Worm (Caenorhabditis elegans) whole organism, young adult: ENCODE measurements around the gene fbxa-148.

ENCODE experiments used
- B0019.2 ChIP-seq: fragments of 200-800 bp; sonication (Bioruptor generic); conservative IDR thresholded peaks from 2 replicates; pipeline ENCODE4 v1.3.6; 2022; ENCODE audit warnings: missing genetic modification reagents, missing genetic modification characterization, missing compliant biosample characterization
- B0035.1 ChIP-seq: sonication (generic microtip); optimal IDR thresholded peaks from 2 replicates; lab custom pipeline; 2016; ENCODE audit warnings: missing genetic modification characterization, mild to moderate bottlenecking, missing compliant biosample characterization, missing genotype, missing genetic modification reagents
- B0261.1 ChIP-seq: sonication (generic microtip); optimal IDR thresholded peaks from 2 replicates; lab custom pipeline; 2016; ENCODE audit warnings: mild to moderate bottlenecking, missing genetic modification characterization, moderate library complexity, missing compliant biosample characterization
- D2030.7 ChIP-seq: fragments of 200-800 bp; sonication (Bioruptor generic); IDR thresholded peaks from 2 replicates; pipeline ENCODE4 v1.3.6; 2022; ENCODE audit warnings: missing genetic modification reagents, missing genetic modification characterization, missing compliant biosample characterization
- F39B2.1 ChIP-seq: fragments of 200-800 bp; sonication (Bioruptor generic); IDR thresholded peaks from 2 replicates; pipeline ENCODE4 v1.3.6; 2022; ENCODE audit warnings: missing genetic modification reagents, missing genetic modification characterization, missing compliant biosample characterization
- F57A8.1 ChIP-seq: fragments of 200-800 bp; sonication (Bioruptor generic); optimal IDR thresholded peaks from 2 replicates; lab custom pipeline; 2018; ENCODE audit warnings: mild to moderate bottlenecking, missing genetic modification characterization, moderate library complexity, missing compliant biosample characterization
- K11D2.4 ChIP-seq: fragments of 200-800 bp; sonication (Bioruptor generic); IDR thresholded peaks from 2 replicates; pipeline ENCODE4 v1.3.6; 2022; ENCODE audit warnings: missing genetic modification reagents, missing genetic modification characterization, missing compliant biosample characterization
- T26A5.8 ChIP-seq: sonication (generic microtip); optimal IDR thresholded peaks from 2 replicates; lab custom pipeline; 2016; ENCODE audit warnings: missing genetic modification characterization, missing compliant biosample characterization
- Y67H2A.10 ChIP-seq: fragments of 200-800 bp; sonication (Bioruptor generic); conservative IDR thresholded peaks from 2 replicates; pipeline ENCODE4 v1.3.6; 2022; ENCODE audit warnings: missing genetic modification reagents, missing genetic modification characterization, missing compliant biosample characterization
- Y79H2A.3 ChIP-seq: fragments of 200-800 bp; sonication (Bioruptor generic); conservative IDR thresholded peaks from 2 replicates; pipeline ENCODE4 v1.3.6; 2022; ENCODE audit warnings: missing genetic modification reagents, missing genetic modification characterization, missing compliant biosample characterization
- Y95B8A.8 ChIP-seq: fragments of 200-800 bp; sonication (Bioruptor generic); IDR thresholded peaks from 2 replicates; pipeline ENCODE4 v1.3.6; 2022; ENCODE audit warnings: missing genetic modification reagents, missing genetic modification characterization, missing compliant biosample characterization
- ZK185.1 ChIP-seq: sonication (generic microtip); optimal IDR thresholded peaks from 2 replicates; lab custom pipeline; 2016; ENCODE audit warnings: mild to moderate bottlenecking, missing genetic modification characterization, missing compliant biosample characterization; ENCODE audit not compliant: poor library complexity, severe bottlenecking
- aptf-2 ChIP-seq: fragments of 200-800 bp; sonication (Bioruptor generic); conservative IDR thresholded peaks from 2 replicates; pipeline ENCODE4 v1.3.6; 2022; ENCODE audit warnings: missing genetic modification reagents, missing genetic modification characterization, missing compliant biosample characterization
- athp-1 ChIP-seq: sonication (generic microtip); optimal IDR thresholded peaks from 2 replicates; lab custom pipeline; 2017; ENCODE audit warnings: mild to moderate bottlenecking, missing genetic modification characterization, missing compliant biosample characterization
- bed-2 ChIP-seq: fragments of 200-800 bp; sonication (Bioruptor generic); IDR thresholded peaks from 2 replicates; pipeline ENCODE4 v1.3.6; 2022; ENCODE audit warnings: missing genetic modification reagents, missing genetic modification characterization, missing compliant biosample characterization
- cebp-1 ChIP-seq, 2 experiments: fragments of 200-800 bp in 1 of 2; sonication (Bioruptor generic) in 1 of 2; sonication (generic microtip) in 1 of 2; IDR thresholded peaks in 1 of 2; optimal IDR thresholded peaks in 1 of 2; 2 replicates each; pipeline versions ENCODE4 v1.3.6 to Lab custom; 2017 to 2022; ENCODE audit warnings: missing compliant biosample characterization in 2 of 2, missing genetic modification characterization in 2 of 2, mild to moderate bottlenecking in 1 of 2, missing genetic modification reagents in 1 of 2, moderate library complexity in 1 of 2
- cebp-2 ChIP-seq: fragments of 200-800 bp; sonication (Bioruptor generic); IDR thresholded peaks from 2 replicates; pipeline ENCODE4 v1.3.6; 2022; ENCODE audit warnings: missing genetic modification characterization, missing compliant biosample characterization
- ceh-27 ChIP-seq: fragments of 200-800 bp; sonication (Bioruptor generic); optimal IDR thresholded peaks from 2 replicates; lab custom pipeline; 2018; ENCODE audit warnings: mild to moderate bottlenecking, missing genetic modification characterization, moderate library complexity, missing compliant biosample characterization
- die-1 ChIP-seq: sonication (generic microtip); optimal IDR thresholded peaks from 2 replicates; lab custom pipeline; 2016; ENCODE audit warnings: missing genotype, mild to moderate bottlenecking, missing genetic modification characterization, missing compliant biosample characterization
- dox-1 ChIP-seq: fragments of 200-800 bp; sonication (Bioruptor generic); IDR thresholded peaks from 2 replicates; pipeline ENCODE4 v1.3.6; 2022; ENCODE audit warnings: missing genetic modification reagents, missing genetic modification characterization, missing compliant biosample characterization
- dpl-1 ChIP-seq: fragments of 150-350 bp; optimal IDR thresholded peaks from 2 replicates; lab custom pipeline; 2014; ENCODE audit warnings: missing biosample characterization, missing genetic modification reagents, missing genetic modification characterization
- efl-1 ChIP-seq: fragments of 150-350 bp; optimal IDR thresholded peaks from 2 replicates; lab custom pipeline; 2014; ENCODE audit warnings: missing biosample characterization, missing genetic modification reagents, missing genetic modification characterization
- egl-18 ChIP-seq: fragments of 200-800 bp; sonication (Bioruptor generic); IDR thresholded peaks from 2 replicates; pipeline ENCODE4 v1.3.6; 2022; ENCODE audit warnings: missing genetic modification reagents, missing genetic modification characterization, missing compliant biosample characterization
- egl-44 ChIP-seq: fragments of 200-800 bp; sonication (Bioruptor generic); IDR thresholded peaks from 2 replicates; pipeline ENCODE4 v1.3.6; 2022; ENCODE audit warnings: missing genetic modification reagents, missing genetic modification characterization, missing compliant biosample characterization
- ekl-4 ChIP-seq: fragments of 200-800 bp; sonication (Bioruptor generic); IDR thresholded peaks from 2 replicates; pipeline ENCODE4 v1.3.6; 2022; ENCODE audit warnings: missing genetic modification reagents, missing genetic modification characterization, missing compliant biosample characterization
- hlh-12 ChIP-seq: sonication (generic microtip); optimal IDR thresholded peaks from 2 replicates; lab custom pipeline; 2016; ENCODE audit warnings: missing genetic modification characterization, missing compliant biosample characterization
- hsf-1 ChIP-seq: fragments of 200-800 bp; sonication (Bioruptor generic); IDR thresholded peaks from 2 replicates; pipeline ENCODE4 v1.3.6; 2022; ENCODE audit warnings: missing genetic modification reagents, missing genetic modification characterization, missing compliant biosample characterization
- lag-1 ChIP-seq: fragments of 200-800 bp; sonication (Bioruptor generic); IDR thresholded peaks from 2 replicates; pipeline ENCODE4 v1.3.6; 2022; ENCODE audit warnings: missing genetic modification reagents, missing genetic modification characterization, missing compliant biosample characterization
- lin-54 ChIP-seq: fragments of 200-800 bp; sonication (Bioruptor generic); optimal IDR thresholded peaks from 2 replicates; lab custom pipeline; 2018; ENCODE audit warnings: mild to moderate bottlenecking, missing genetic modification characterization, missing compliant biosample characterization
- lsl-1 ChIP-seq: fragments of 200-800 bp; sonication (Bioruptor generic); optimal IDR thresholded peaks from 2 replicates; lab custom pipeline; 2018; ENCODE audit warnings: mild to moderate bottlenecking, missing genetic modification characterization, moderate library complexity, missing compliant biosample characterization
- madf-6 ChIP-seq: fragments of 200-800 bp; sonication (Bioruptor generic); IDR thresholded peaks from 2 replicates; pipeline ENCODE4 v1.3.6; 2022; ENCODE audit warnings: missing genetic modification reagents, missing genetic modification characterization, missing compliant biosample characterization
- madf-8 ChIP-seq: fragments of 200-800 bp; sonication (Bioruptor generic); conservative IDR thresholded peaks from 2 replicates; pipeline ENCODE4 v1.3.6; 2022; ENCODE audit warnings: missing genetic modification reagents, missing genetic modification characterization, missing compliant biosample characterization
- mcd-1 ChIP-seq: fragments of 200-800 bp; sonication (Bioruptor generic); IDR thresholded peaks from 2 replicates; pipeline ENCODE4 v1.3.6; 2022; ENCODE audit warnings: missing genetic modification reagents, missing genetic modification characterization, missing compliant biosample characterization
- nfyb-1 ChIP-seq: fragments of 200-800 bp; sonication (Bioruptor generic); IDR thresholded peaks from 2 replicates; pipeline ENCODE4 v1.3.6; 2022; ENCODE audit warnings: missing genetic modification reagents, missing genetic modification characterization, missing compliant biosample characterization
- nhr-120 ChIP-seq: fragments of 200-800 bp; sonication (Bioruptor generic); IDR thresholded peaks from 2 replicates; pipeline ENCODE4 v1.3.6; 2022; ENCODE audit warnings: missing genetic modification characterization, missing compliant biosample characterization
- nhr-179 ChIP-seq: sonication (generic microtip); optimal IDR thresholded peaks from 2 replicates; lab custom pipeline; 2016; ENCODE audit warnings: mild to moderate bottlenecking, missing genetic modification characterization, missing compliant biosample characterization
- repo-1 ChIP-seq: sonication (generic microtip); optimal IDR thresholded peaks from 2 replicates; lab custom pipeline; 2017; ENCODE audit warnings: mild to moderate bottlenecking, missing genetic modification characterization, missing compliant biosample characterization
- sdz-38 ChIP-seq: sonication (generic microtip); optimal IDR thresholded peaks from 2 replicates; lab custom pipeline; 2016; ENCODE audit warnings: missing genotype, missing genetic modification characterization, missing compliant biosample characterization
- sptf-2 ChIP-seq: fragments of 200-800 bp; sonication (Bioruptor generic); optimal IDR thresholded peaks from 2 replicates; lab custom pipeline; 2018; ENCODE audit warnings: mild to moderate bottlenecking, missing genetic modification characterization, missing compliant biosample characterization
- tbp1 ChIP-seq: fragments of 200-800 bp; sonication (Bioruptor generic); optimal IDR thresholded peaks from 2 replicates; lab custom pipeline; 2018; ENCODE audit warnings: mild to moderate bottlenecking, missing genetic modification characterization, missing compliant biosample characterization
- tlf-1 ChIP-seq: fragments of 200-800 bp; sonication (Bioruptor generic); optimal IDR thresholded peaks from 2 replicates; lab custom pipeline; 2018; ENCODE audit warnings: mild to moderate bottlenecking, missing genetic modification characterization, missing compliant biosample characterization
- zim-3 ChIP-seq: sonication (generic microtip); optimal IDR thresholded peaks from 2 replicates; lab custom pipeline; 2017; ENCODE audit warnings: mild to moderate bottlenecking, missing genetic modification characterization, moderate library complexity, missing compliant biosample characterization
- ztf-26 ChIP-seq: sonication (generic microtip); optimal IDR thresholded peaks from 2 replicates; lab custom pipeline; 2017; ENCODE audit warnings: missing genetic modification characterization, missing compliant biosample characterization
- ztf-28 ChIP-seq: fragments of 200-800 bp; sonication (Bioruptor generic); IDR thresholded peaks from 2 replicates; pipeline ENCODE4 v1.3.6; 2022; ENCODE audit warnings: missing genetic modification reagents, missing genetic modification characterization, missing compliant biosample characterization
- ztf-3 ChIP-seq: fragments of 200-800 bp; sonication (Bioruptor generic); optimal IDR thresholded peaks from 2 replicates; lab custom pipeline; 2018; ENCODE audit warnings: mild to moderate bottlenecking, missing genetic modification characterization, missing compliant biosample characterization

fbxa-148 gene

DNA sequence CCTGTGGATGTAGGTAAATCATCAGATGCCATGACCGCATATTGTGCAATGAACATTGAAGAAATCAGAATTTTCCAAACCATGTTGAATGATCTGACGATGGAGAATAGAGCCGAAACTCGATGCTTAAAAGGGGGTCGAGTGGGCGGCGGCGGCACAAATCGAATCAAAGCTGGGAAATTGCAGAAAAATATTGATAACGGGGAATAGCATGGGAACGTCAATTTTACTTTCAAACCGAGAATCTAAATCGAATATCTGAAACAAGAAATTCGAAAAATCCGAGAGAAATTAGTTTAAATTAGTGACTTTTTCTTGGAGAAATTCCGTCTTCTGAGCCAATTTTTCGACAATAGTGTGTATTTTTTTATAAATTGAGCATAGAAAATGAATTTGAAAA is 22.8 kb upstream of the fbxa-148 start, which contains the start of gene F09C6.10:
TSS of gene F09C6.10 (minus strand) at position 101 of the 400 bp plus-strand sequence.
- TF ChIP-seq egl-44 (GFP tag; lab: Robert Waterston, UW) (no peak), dox-1 (GFP tag; lab: Robert Waterston, UW) (no peak), ZK185.1 (tag; lab: Kevin White, UChicago) (no peak), nfyb-1 (GFP tag; lab: Robert Waterston, UW) (no peak), T26A5.8 (tag; lab: Kevin White, UChicago) (no peak), sptf-2 (no peak), sdz-38 (tag; lab: Kevin White, UChicago) (no peak), hlh-12 (no peak)

DNA sequence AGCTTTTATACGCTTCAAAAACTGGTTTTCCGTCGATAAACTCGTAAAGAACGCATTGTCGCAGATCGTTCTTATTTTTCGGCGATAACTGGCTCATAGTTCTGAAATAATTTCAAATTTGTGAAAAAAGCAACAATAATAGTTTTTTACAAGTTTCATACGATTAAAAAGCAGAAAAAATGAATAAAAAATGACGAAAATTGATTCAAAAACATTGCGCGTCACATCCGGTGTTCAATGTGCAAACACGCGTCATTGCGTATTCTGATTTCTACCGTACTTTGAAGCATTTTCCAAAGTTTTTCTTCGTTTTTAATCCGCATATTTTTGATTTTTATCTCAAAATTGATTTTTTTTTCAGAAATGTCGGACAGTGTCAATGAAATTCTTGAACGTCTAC is 20.5 kb upstream of the fbxa-148 start, which contains the start of the genes fbxa-206 and Y102A5C.2:
TSS of gene fbxa-206 (minus strand) at position 101 of the 400 bp plus-strand sequence.
TSS of gene Y102A5C.2 (plus strand) at position 354 of the 400 bp plus-strand sequence.
- TF ChIP-seq lsl-1 (GFP tag; lab: Kevin White, UChicago) (peak; percentile 73), D2030.7 (no peak), ztf-3 (GFP tag; lab: Kevin White, UChicago) (no peak), B0261.1 (tag; lab: Kevin White, UChicago) (no peak)

DNA sequence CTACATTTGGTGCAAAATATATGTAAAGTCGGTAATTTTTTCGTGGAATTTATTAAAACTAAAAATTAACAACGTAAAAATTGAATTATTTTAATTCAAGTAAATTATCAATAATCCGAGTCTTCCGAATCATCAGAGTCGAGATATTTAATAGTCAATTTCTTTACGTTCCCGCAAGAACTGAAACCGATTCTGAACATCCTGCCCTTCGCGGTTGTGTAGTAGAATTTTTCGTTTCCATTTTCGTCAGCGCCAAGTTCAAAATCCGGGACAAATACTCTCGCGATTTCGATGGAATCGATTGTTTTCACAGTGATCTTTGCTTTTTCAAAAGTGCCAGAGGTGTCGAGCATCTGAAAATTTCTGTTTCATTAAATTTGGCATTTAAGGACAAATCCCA is 19.2 kb upstream of the fbxa-148 start:
- TF ChIP-seq nfyb-1 (GFP tag; lab: Robert Waterston, UW) (no peak), aptf-2 (GFP tag; lab: Robert Waterston, UW) (no peak), lsl-1 (GFP tag; lab: Kevin White, UChicago) (no peak), ztf-3 (GFP tag; lab: Kevin White, UChicago) (no peak), madf-8 (GFP tag; lab: Robert Waterston, UW) (no peak), ztf-26 (no peak), F57A8.1 (no peak), repo-1 (no peak), cebp-2 (no peak), madf-6 (GFP tag; lab: Robert Waterston, UW) (peak; percentile 45), Y95B8A.8 (GFP tag; lab: Robert Waterston, UW) (peak; percentile 64; the same call in 1 of the 2 replicates), B0019.2 (GFP tag; lab: Robert Waterston, UW) (no peak), lag-1 (GFP tag; lab: Robert Waterston, UW) (no peak), ceh-27 (GFP tag; lab: Kevin White, UChicago) (no peak), tbp1 (GFP tag; lab: Kevin White, UChicago) (peak; percentile 27), dpl-1 (GFP tag; lab: Kevin White, UChicago) (no peak), bed-2 (GFP tag; lab: Robert Waterston, UW) (no peak), athp-1 (tag; lab: Kevin White, UChicago) (no peak), hsf-1 (GFP tag; lab: Robert Waterston, UW) (0 out of 2 replicates have a peak, but pooled peaks have one; percentile 42), nhr-120 (GFP tag; lab: Robert Waterston, UW) (no peak), zim-3 (tag; lab: Kevin White, UChicago) (peak; percentile 9), cebp-1 (GFP tag; IDR thresholded peaks at IDR 0.05; lab: Robert Waterston, UW) (no peak), cebp-1 (tag; optimal IDR thresholded peaks at IDR 0.05; lab: Kevin White, UChicago) (peak; percentile 10), egl-18 (no peak), Y79H2A.3 (GFP tag; lab: Robert Waterston, UW) (no peak), B0035.1 (tag; lab: Kevin White, UChicago) (no peak), lin-54 (no peak), die-1 (tag; lab: Kevin White, UChicago) (peak; percentile 21), nhr-179 (no peak), mcd-1 (peak; percentile 26; the same call in 1 of the 2 replicates), dox-1 (GFP tag; lab: Robert Waterston, UW) (no peak), efl-1 (GFP tag; lab: Kevin White, UChicago) (peak; percentile 9), F39B2.1 (0 out of 2 replicates have a peak, but pooled peaks have one; percentile 36), ztf-28 (no peak), Y67H2A.10 (GFP tag; lab: Robert Waterston, UW) (no peak), K11D2.4 (GFP tag; lab: Robert Waterston, UW) (no peak), tlf-1 (GFP tag; lab: Kevin White, UChicago) (peak; percentile 28), ekl-4 (GFP tag; lab: Robert Waterston, UW) (peak; percentile 65)
